Fruit fly (Drosophila melanogaster): ENCODE data around the gene Lrrk.

Gene Lrrk

DNA sequence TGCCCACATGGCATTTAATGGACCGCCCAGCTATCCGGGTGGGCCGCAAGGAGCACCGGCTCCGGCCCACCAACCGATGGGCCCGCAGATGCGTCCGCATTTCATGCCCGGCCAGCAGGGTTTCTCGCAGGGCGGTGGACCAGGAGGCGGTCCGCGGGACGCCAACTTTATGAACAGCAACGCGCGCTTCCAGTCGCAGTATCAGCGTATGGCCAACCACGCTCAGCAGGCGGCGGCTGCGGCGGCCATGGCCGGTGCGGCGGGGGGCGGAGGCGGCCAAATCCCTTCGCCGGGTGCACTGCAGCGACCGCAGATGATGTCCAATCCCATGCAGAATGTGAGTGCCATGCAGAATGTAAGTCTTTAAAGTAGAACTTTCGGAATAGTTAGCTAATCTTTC, 27.1 kb upstream of the Lrrk start:
- 0 out of 3 replicates have a peak, but pooled peaks have one; percentile 5 for TF ChIP-seq fd96Ca (GFP tag; IDR thresholded peaks at IDR 0.05)
- TF ChIP-seq CG34367 (tag; optimal IDR thresholded peaks at IDR 0.05), result no peak
- TF ChIP-seq Pif1B (GFP tag; optimal IDR thresholded peaks at IDR 0.05), result no peak

DNA sequence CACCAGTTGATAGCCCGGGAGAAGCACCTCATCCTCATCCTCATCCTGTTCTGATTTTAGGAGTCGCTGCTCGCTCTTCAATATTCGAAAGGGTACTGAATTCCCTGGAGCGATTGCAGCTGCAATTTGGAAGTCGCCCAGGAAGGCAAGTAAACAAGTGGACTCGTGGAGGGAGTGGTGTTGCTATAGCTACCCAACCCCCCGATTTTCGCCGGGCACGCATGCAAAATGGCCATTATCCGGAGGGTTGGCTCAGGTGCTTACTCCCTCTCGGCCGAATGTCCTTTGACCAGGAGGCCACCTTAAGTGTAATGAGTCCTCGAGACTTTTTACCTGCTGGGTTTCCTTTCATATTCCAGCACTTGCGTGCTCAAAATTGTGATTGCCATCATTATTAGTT, 18.5 kb upstream of the Lrrk start, which contains the start of gene CG15923:
CG15923 (minus strand) TSS at position 101 of the 400 bp plus-strand sequence.
- TF ChIP-seq CG9948 (tag; optimal IDR thresholded peaks at IDR 0.05), result no peak
- TF ChIP-seq CG4496 (GFP tag; IDR thresholded peaks at IDR 0.05), result no peak
- no peak for TF ChIP-seq gl (tag; optimal IDR thresholded peaks at IDR 0.05)

dm6 chr3R:20617583-20617982, 17.7 kb upstream of the Lrrk start, which contains the start of gene CG5466:
Gene CG5466 (plus strand): TSS chr3R:20617883.
- TF ChIP-seq gl (tag; optimal IDR thresholded peaks at IDR 0.05) (no peak), CG8159 (tag; optimal IDR thresholded peaks at IDR 0.05) (no peak), CG4496 (GFP tag; IDR thresholded peaks at IDR 0.05) (0 out of 3 replicates have a peak, but pooled peaks have one; percentile 7), CG15710 (tag; optimal IDR thresholded peaks at IDR 0.05) (no peak), EcR (GFP tag; optimal IDR thresholded peaks at IDR 0.05) (no peak), Pif1A (GFP tag; optimal IDR thresholded peaks at IDR 0.05) (no peak), Snoo (tag; optimal IDR thresholded peaks at IDR 0.05) (no peak)

DNA sequence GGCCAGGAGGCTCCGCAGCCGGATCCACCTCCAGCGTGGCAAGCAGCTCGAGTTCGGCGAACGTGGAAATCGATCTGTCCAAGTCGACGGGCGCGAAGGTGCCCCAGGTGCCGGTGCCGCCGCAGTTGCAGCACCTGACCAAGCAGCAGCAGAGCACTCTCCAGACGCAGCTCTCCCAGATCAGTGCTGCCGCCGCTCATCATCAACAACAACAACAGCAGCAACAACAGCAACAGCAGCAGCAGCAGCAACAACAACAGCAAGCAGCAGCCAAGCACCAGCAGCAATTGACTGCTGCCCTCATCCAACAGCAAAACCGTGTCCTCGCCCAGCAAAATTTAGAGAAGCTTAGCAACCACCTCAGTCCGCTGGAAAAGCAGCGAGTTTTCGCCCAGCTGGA, 16.3 kb upstream of the Lrrk start:
- TF ChIP-seq CG10348 (GFP tag; IDR thresholded peaks at IDR 0.05), result no peak
- no peak for TF ChIP-seq Pif1B (GFP tag; optimal IDR thresholded peaks at IDR 0.05)
- TF ChIP-seq Snoo (tag; optimal IDR thresholded peaks at IDR 0.05), result no peak
- no peak for TF ChIP-seq Ets98B (GFP tag; IDR thresholded peaks at IDR 0.05)

dm6 chr3R:20621805-20622286, 13.4 kb upstream of the Lrrk start, which contains the start of gene H:
Gene H (plus strand): TSS chr3R:20621938.
- TF ChIP-seq fd96Ca (GFP tag; IDR thresholded peaks at IDR 0.05) (no peak), CG14655 (GFP tag; optimal IDR thresholded peaks at IDR 0.05) (no peak), D1 (tag; optimal IDR thresholded peaks at IDR 0.05) (no peak), rn (GFP tag; IDR thresholded peaks at IDR 0.05) (no peak), CG8301 (tag; optimal IDR thresholded peaks at IDR 0.05) (no peak), Snoo (tag; optimal IDR thresholded peaks at IDR 0.05) (no peak), CG13204 (GFP tag; optimal IDR thresholded peaks at IDR 0.05) (no peak)

DNA sequence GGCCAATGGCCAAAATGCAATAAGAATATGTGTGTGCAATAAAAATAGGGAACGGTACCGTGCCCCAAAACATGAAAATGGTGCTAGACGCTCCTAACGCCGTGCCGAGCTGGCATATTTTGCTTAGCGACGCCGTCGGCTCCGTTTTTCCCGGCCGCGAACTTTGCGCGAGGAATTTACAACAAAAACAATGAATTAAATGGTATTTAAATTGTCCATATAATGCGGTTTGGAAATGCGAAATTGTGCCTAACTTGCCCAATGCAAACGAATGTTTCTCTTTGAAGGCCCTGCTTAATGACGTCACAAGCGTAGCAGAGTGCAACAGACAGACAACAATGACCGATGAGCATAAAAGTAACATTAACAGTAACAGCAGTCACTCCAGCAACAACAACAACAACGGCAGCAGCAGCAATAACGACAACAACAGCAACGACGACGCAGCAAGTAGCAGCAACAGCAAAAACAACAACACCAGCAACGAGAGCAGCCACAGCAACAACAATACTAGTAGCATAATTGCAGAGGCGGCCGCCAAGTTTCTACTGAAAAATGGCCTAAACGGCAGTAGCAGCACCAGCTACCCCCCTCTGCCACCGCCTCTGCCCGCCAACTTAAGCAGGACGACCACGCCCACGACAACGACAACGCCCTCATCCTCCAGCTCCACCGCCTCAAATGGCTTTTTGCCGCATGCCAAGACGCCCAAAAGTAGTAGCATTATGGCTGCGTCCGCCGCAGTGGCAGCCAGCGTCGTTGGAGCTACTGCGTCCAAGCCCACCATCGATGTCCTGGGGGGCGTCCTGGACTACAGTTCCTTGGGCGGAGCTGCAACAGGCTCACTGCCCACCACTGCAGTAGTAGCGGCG, 12.7 kb upstream of the Lrrk start:
- TF ChIP-seq CG32121 (GFP tag; IDR thresholded peaks at IDR 0.05) (no peak), CG9948 (tag; optimal IDR thresholded peaks at IDR 0.05) (peak; percentile 29)

- TF ChIP-seq CG34367 (tag; optimal IDR thresholded peaks at IDR 0.05) (no peak), CG14655 (GFP tag; optimal IDR thresholded peaks at IDR 0.05) (no peak), CG13204 (GFP tag; optimal IDR thresholded peaks at IDR 0.05) (no peak), Snoo (tag; optimal IDR thresholded peaks at IDR 0.05) (no peak), gl (tag; optimal IDR thresholded peaks at IDR 0.05) (no peak)
Observed at dm6 chr3R:20626123-20626522, 9.2 kb upstream of the Lrrk start.

dm6 chr3R:20633984-20634446, 1.3 kb upstream of the Lrrk start:
- peak; percentile 52; the same call in 1 of the 2 replicates for TF ChIP-seq rn (GFP tag; IDR thresholded peaks at IDR 0.05)
- peak; percentile 71 for TF ChIP-seq CG32121 (GFP tag; IDR thresholded peaks at IDR 0.05)
- TF ChIP-seq CG15710 (tag; optimal IDR thresholded peaks at IDR 0.05), result peak; percentile 60
- no peak for TF ChIP-seq EcR (GFP tag; optimal IDR thresholded peaks at IDR 0.05)
- no peak for TF ChIP-seq Pif1B (GFP tag; optimal IDR thresholded peaks at IDR 0.05)
- no peak for TF ChIP-seq CG12605 (GFP tag; IDR thresholded peaks at IDR 0.05)
- TF ChIP-seq Pif1A (GFP tag; optimal IDR thresholded peaks at IDR 0.05), result no peak
- peak; percentile 59; the same call in 2 of the 3 replicates for TF ChIP-seq CG4496 (GFP tag; IDR thresholded peaks at IDR 0.05)
- no peak for TF ChIP-seq CG8301 (tag; optimal IDR thresholded peaks at IDR 0.05)
- TF ChIP-seq CG34367 (tag; optimal IDR thresholded peaks at IDR 0.05), result no peak
- TF ChIP-seq CG13204 (GFP tag; optimal IDR thresholded peaks at IDR 0.05), result no peak
- TF ChIP-seq CG17806 (tag; optimal IDR thresholded peaks at IDR 0.05), result no peak
- TF ChIP-seq CG14655 (GFP tag; optimal IDR thresholded peaks at IDR 0.05), result no peak
- peak; percentile 49 for TF ChIP-seq Snoo (tag; optimal IDR thresholded peaks at IDR 0.05)
- peak; percentile 80 for TF ChIP-seq fd96Ca (GFP tag; IDR thresholded peaks at IDR 0.05)
- no peak for TF ChIP-seq gl (tag; optimal IDR thresholded peaks at IDR 0.05)
- no peak for TF ChIP-seq CG10348 (GFP tag; IDR thresholded peaks at IDR 0.05)
- no peak for TF ChIP-seq D1 (tag; optimal IDR thresholded peaks at IDR 0.05)
- TF ChIP-seq Ets98B (GFP tag; IDR thresholded peaks at IDR 0.05), result peak; percentile 71
- no peak for TF ChIP-seq CG8159 (tag; optimal IDR thresholded peaks at IDR 0.05)
- TF ChIP-seq CG9948 (tag; optimal IDR thresholded peaks at IDR 0.05), result peak; percentile 58

All from whole organism, pupa.